Worm (Caenorhabditis elegans) whole organism, late embryonic: ENCODE results near the gene dmd-6.

Source experiments
- K02D7.2 ChIP-seq: sonication (generic microtip); optimal IDR thresholded peaks from 2 replicates; lab custom pipeline; 2017; ENCODE audit warnings: mild to moderate bottlenecking, missing genetic modification characterization, missing compliant biosample characterization
- K09A11.1 ChIP-seq: sonication (generic microtip); optimal IDR thresholded peaks from 2 replicates; lab custom pipeline; 2017; ENCODE audit warnings: antibody characterized with exemption, mild to moderate bottlenecking, missing genetic modification characterization, missing compliant biosample characterization; ENCODE audit not compliant: insufficient read depth
- T23F11.4 ChIP-seq: fragments of 200-800 bp; sonication (Bioruptor generic); optimal IDR thresholded peaks from 2 replicates; lab custom pipeline; 2018; ENCODE audit warnings: mild to moderate bottlenecking, missing genetic modification characterization, missing compliant biosample characterization
- ahr-1 ChIP-seq: sonication (generic microtip); optimal IDR thresholded peaks from 2 replicates; lab custom pipeline; 2016; ENCODE audit warnings: missing genetic modification characterization, missing compliant biosample characterization
- ama-1 ChIP-seq: fragments of 150-350 bp; optimal IDR thresholded peaks from 2 replicates; lab custom pipeline; 2014
- ceh-14 ChIP-seq: sonication (generic microtip); optimal IDR thresholded peaks from 2 replicates; lab custom pipeline; 2016; ENCODE audit warnings: missing genotype, missing genetic modification characterization, missing compliant biosample characterization
- ceh-19 ChIP-seq: fragments of 200-800 bp; sonication (Bioruptor generic); optimal IDR thresholded peaks from 2 replicates; lab custom pipeline; 2018; ENCODE audit warnings: mild to moderate bottlenecking, missing genetic modification characterization, missing compliant biosample characterization
- ceh-2 ChIP-seq: sonication (generic microtip); optimal IDR thresholded peaks from 2 replicates; lab custom pipeline; 2016; ENCODE audit warnings: missing genotype, missing genetic modification characterization, missing compliant biosample characterization
- ceh-22 ChIP-seq: sonication (generic microtip); optimal IDR thresholded peaks from 2 replicates; lab custom pipeline; 2017; ENCODE audit warnings: missing biosample characterization, missing genetic modification characterization
- ceh-30 ChIP-seq: fragments of 150-350 bp; optimal IDR thresholded peaks from 2 replicates; lab custom pipeline; 2014; ENCODE audit warnings: missing biosample characterization, missing genetic modification characterization
- ceh-31 ChIP-seq: sonication (generic microtip); optimal IDR thresholded peaks from 2 replicates; lab custom pipeline; 2016; ENCODE audit warnings: missing genetic modification characterization, missing compliant biosample characterization
- ceh-34 ChIP-seq: sonication (generic microtip); optimal IDR thresholded peaks from 2 replicates; lab custom pipeline; 2016; ENCODE audit warnings: mild to moderate bottlenecking, missing genetic modification characterization, missing compliant biosample characterization
- ceh-48 ChIP-seq: sonication (generic microtip); optimal IDR thresholded peaks from 2 replicates; lab custom pipeline; 2016; ENCODE audit warnings: missing genetic modification characterization, inconsistent platforms, missing compliant biosample characterization
- ceh-6 ChIP-seq: fragments of 200-800 bp; sonication (Bioruptor generic); optimal IDR thresholded peaks from 2 replicates; lab custom pipeline; 2018; ENCODE audit warnings: mild to moderate bottlenecking, missing genetic modification characterization, missing compliant biosample characterization
- ceh-9 ChIP-seq: sonication (generic microtip); optimal IDR thresholded peaks from 2 replicates; lab custom pipeline; 2016; ENCODE audit warnings: mild to moderate bottlenecking, missing genetic modification characterization, inconsistent platforms, missing compliant biosample characterization
- dve-1 ChIP-seq: sonication (generic microtip); optimal IDR thresholded peaks from 2 replicates; lab custom pipeline; 2017; ENCODE audit warnings: antibody characterized with exemption, mild to moderate bottlenecking, missing genetic modification characterization, missing compliant biosample characterization
- elt-2 ChIP-seq: sonication (generic microtip); optimal IDR thresholded peaks from 2 replicates; lab custom pipeline; 2016; ENCODE audit warnings: missing genetic modification reagents, missing genetic modification characterization, missing compliant biosample characterization
- fax-1 ChIP-seq: sonication (generic microtip); optimal IDR thresholded peaks from 2 replicates; lab custom pipeline; 2016; ENCODE audit warnings: missing genotype, missing genetic modification characterization, missing compliant biosample characterization
- fkh-10 ChIP-seq: fragments of 150-350 bp; optimal IDR thresholded peaks from 2 replicates; lab custom pipeline; 2014; ENCODE audit warnings: missing biosample characterization, missing genetic modification reagents, missing genetic modification characterization
- hlh-13 ChIP-seq: fragments of 200-800 bp; sonication (Bioruptor generic); optimal IDR thresholded peaks from 2 replicates; lab custom pipeline; 2018; ENCODE audit warnings: mild to moderate bottlenecking, missing genetic modification characterization, missing compliant biosample characterization
- hlh-6 ChIP-seq: sonication (generic microtip); optimal IDR thresholded peaks from 2 replicates; lab custom pipeline; 2016; ENCODE audit warnings: missing genotype, missing genetic modification characterization, missing compliant biosample characterization
- nfya-1 ChIP-seq: sonication (generic microtip); optimal IDR thresholded peaks from 2 replicates; lab custom pipeline; 2017; ENCODE audit warnings: missing genetic modification characterization, mild to moderate bottlenecking, missing compliant biosample characterization, antibody characterized with exemption, moderate library complexity
- nhr-232 ChIP-seq: sonication (generic microtip); optimal IDR thresholded peaks from 2 replicates; lab custom pipeline; 2016; ENCODE audit warnings: missing genetic modification characterization, missing compliant biosample characterization
- pag-3 ChIP-seq: sonication (generic microtip); optimal IDR thresholded peaks from 2 replicates; lab custom pipeline; 2016; ENCODE audit warnings: missing compliant biosample characterization, missing genetic modification characterization, borderline replicate concordance
- pha-2 ChIP-seq: sonication (generic microtip); optimal IDR thresholded peaks from 2 replicates; lab custom pipeline; 2017; ENCODE audit warnings: mild to moderate bottlenecking, missing genetic modification characterization, missing compliant biosample characterization
- pha-4 ChIP-seq: fragments of 150-350 bp; optimal IDR thresholded peaks from 2 replicates; lab custom pipeline; 2018; ENCODE audit warnings: missing biosample characterization, missing genetic modification reagents, missing genetic modification characterization
- pqm-1 ChIP-seq: sonication (generic microtip); optimal IDR thresholded peaks from 2 replicates; lab custom pipeline; 2016; ENCODE audit warnings: missing genetic modification characterization, missing compliant biosample characterization
- pros-1 ChIP-seq: fragments of 150-350 bp; optimal IDR thresholded peaks from 2 replicates; lab custom pipeline; 2014; ENCODE audit warnings: missing biosample characterization, missing genetic modification reagents, missing genetic modification characterization
- rnt-1 ChIP-seq: sonication (generic microtip); optimal IDR thresholded peaks from 2 replicates; lab custom pipeline; 2016; ENCODE audit warnings: missing genetic modification characterization, missing compliant biosample characterization
- sdc-2 ChIP-seq: sonication (generic microtip); optimal IDR thresholded peaks from 2 replicates; lab custom pipeline; 2016; ENCODE audit warnings: missing genotype, missing genetic modification characterization, missing compliant biosample characterization
- sox-2 ChIP-seq: fragments of 200-800 bp; sonication (Bioruptor generic); IDR thresholded peaks from 2 replicates; pipeline ENCODE4 v1.3.6; 2022; ENCODE audit warnings: missing genetic modification reagents, missing genetic modification characterization, missing compliant biosample characterization
- syd-9 ChIP-seq: sonication (generic microtip); optimal IDR thresholded peaks from 2 replicates; lab custom pipeline; 2016; ENCODE audit warnings: mild to moderate bottlenecking, missing genetic modification characterization, moderate library complexity, missing compliant biosample characterization
- tbx-2 ChIP-seq: sonication (generic microtip); optimal IDR thresholded peaks from 2 replicates; lab custom pipeline; 2016; ENCODE audit warnings: missing genetic modification characterization, missing compliant biosample characterization
- tbx-7 ChIP-seq: sonication (generic microtip); optimal IDR thresholded peaks from 2 replicates; lab custom pipeline; 2016; ENCODE audit warnings: missing genotype, missing genetic modification characterization, missing compliant biosample characterization
- ttx-3 ChIP-seq: sonication (generic microtip); optimal IDR thresholded peaks from 2 replicates; lab custom pipeline; 2016; ENCODE audit warnings: missing genetic modification reagents, missing genetic modification characterization, missing compliant biosample characterization
- unc-42 ChIP-seq: sonication (generic microtip); optimal IDR thresholded peaks from 2 replicates; lab custom pipeline; 2016; ENCODE audit warnings: missing genotype, missing genetic modification characterization, missing compliant biosample characterization
- unc-55 ChIP-seq: sonication (generic microtip); optimal IDR thresholded peaks from 2 replicates; lab custom pipeline; 2017; ENCODE audit warnings: missing biosample characterization, missing genetic modification reagents, missing genetic modification characterization
- unc-86 ChIP-seq: sonication (generic microtip); optimal IDR thresholded peaks from 2 replicates; lab custom pipeline; 2016; ENCODE audit warnings: missing genetic modification characterization, missing compliant biosample characterization
- zip-5 ChIP-seq: sonication (generic microtip); optimal IDR thresholded peaks from 2 replicates; lab custom pipeline; 2016; ENCODE audit warnings: missing genetic modification characterization, missing compliant biosample characterization

Gene dmd-6

ce11 chrIV:14617059-14617458 is 656 bp downstream of the dmd-6 start:
- no peak for TF ChIP-seq ceh-48
- TF ChIP-seq ceh-31 (tag; lab: Kevin White, UChicago) = no peak
- no peak for TF ChIP-seq K09A11.1 (tag; lab: Kevin White, UChicago)
- TF ChIP-seq sox-2 (GFP tag; lab: Robert Waterston, UW) = no peak
- TF ChIP-seq pag-3 (tag; lab: Kevin White, UChicago) = no peak
- no peak for TF ChIP-seq rnt-1 (tag; lab: Kevin White, UChicago)
- TF ChIP-seq hlh-6 (tag; lab: Kevin White, UChicago) = no peak

- TF ChIP-seq tbx-2 = no peak
- no peak for TF ChIP-seq pha-4 (tag; lab: Kevin White, UChicago)
- no peak for TF ChIP-seq unc-86 (tag; lab: Kevin White, UChicago)
- TF ChIP-seq pag-3 (tag; lab: Kevin White, UChicago) = no peak
- TF ChIP-seq ceh-34 = no peak
- TF ChIP-seq fax-1 (tag; lab: Kevin White, UChicago) = no peak
- TF ChIP-seq ceh-30 (tag; lab: Kevin White, UChicago) = no peak
- TF ChIP-seq pros-1 (tag; lab: Kevin White, UChicago) = no peak
- TF ChIP-seq ttx-3 (tag; lab: Kevin White, UChicago) = no peak
- TF ChIP-seq, all 69 proteins: peak for 0
Measured at ce11 chrIV:14617498-14617897, 1.1 kb downstream of the dmd-6 start.

DNA sequence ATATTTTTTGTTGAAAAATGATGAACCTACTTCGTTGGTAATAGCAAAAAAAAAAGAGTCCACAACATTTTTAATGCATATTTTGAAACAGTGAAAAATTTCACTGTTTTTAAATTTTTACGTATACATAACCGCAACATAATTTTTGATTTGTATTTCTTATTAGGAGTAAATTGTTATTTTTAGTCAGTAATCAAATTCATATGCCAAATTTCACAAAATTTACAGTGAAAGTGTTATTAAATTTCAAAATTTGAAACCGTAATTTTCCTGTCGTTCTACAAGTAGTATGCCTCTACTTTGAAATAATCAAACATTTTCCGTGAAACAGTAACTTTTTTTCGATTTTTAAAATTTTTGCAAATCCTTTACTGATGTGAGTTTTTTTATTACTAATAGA is 1.6 kb downstream of the dmd-6 start:
- TF ChIP-seq ceh-34 (no peak), sdc-2 (no peak), ahr-1 (tag; lab: Kevin White, UChicago) (no peak), fkh-10 (GFP tag; lab: Kevin White, UChicago) (no peak), ceh-30 (tag; lab: Kevin White, UChicago) (no peak), ceh-19 (GFP tag; lab: Kevin White, UChicago) (no peak), ceh-31 (tag; lab: Kevin White, UChicago) (no peak), ceh-48 (no peak), ceh-22 (tag; lab: Kevin White, UChicago) (no peak), rnt-1 (tag; lab: Kevin White, UChicago) (no peak), pha-2 (no peak), zip-5 (tag; lab: Kevin White, UChicago) (no peak), K02D7.2 (tag; lab: Kevin White, UChicago) (no peak), ceh-14 (no peak), pqm-1 (tag; lab: Kevin White, UChicago) (no peak), ceh-6 (GFP tag; lab: Kevin White, UChicago) (no peak), unc-42 (tag; lab: Kevin White, UChicago) (no peak), unc-55 (GFP tag; lab: Kevin White, UChicago) (no peak), nhr-232 (tag; lab: Kevin White, UChicago) (no peak), ceh-9 (tag; lab: Kevin White, UChicago) (no peak)

ce11 chrIV:14618551-14618950 is 2.1 kb downstream of the dmd-6 start:
- TF ChIP-seq tbx-7 = no peak
- TF ChIP-seq ttx-3 (tag; lab: Kevin White, UChicago) = no peak
- no peak for TF ChIP-seq ceh-2 (tag; lab: Kevin White, UChicago)
- TF ChIP-seq tbx-2 = no peak
- TF ChIP-seq syd-9 (tag; lab: Kevin White, UChicago) = no peak
- TF ChIP-seq dve-1 = no peak
- no peak for TF ChIP-seq nfya-1

- TF ChIP-seq ama-1 (lab: Kevin White, UChicago) (no peak), elt-2 (tag; lab: Kevin White, UChicago) (no peak), rnt-1 (tag; lab: Kevin White, UChicago) (no peak), ceh-19 (GFP tag; lab: Kevin White, UChicago) (no peak), dve-1 (no peak), K02D7.2 (tag; lab: Kevin White, UChicago) (no peak), nhr-232 (tag; lab: Kevin White, UChicago) (no peak), hlh-13 (GFP tag; lab: Kevin White, UChicago) (no peak), T23F11.4 (GFP tag; lab: Kevin White, UChicago) (no peak)
Measured at ce11 chrIV:14620042-14620441, 3.6 kb downstream of the dmd-6 start.
